Fruit fly (Drosophila melanogaster) whole organism, embryonic: ENCODE measurements around the gene CheB38b.

ENCODE experiments used
- Abd-B ChIP-seq: fragments of 200-800 bp; sonication (Bioruptor generic); optimal IDR thresholded peaks from 2 replicates; lab custom pipeline; 2018; ENCODE audit warnings: missing biosample characterization, mild to moderate bottlenecking, missing genetic modification characterization, moderate library complexity
- Awh ChIP-seq: fragments of 200-800 bp; sonication (Bioruptor generic); IDR thresholded peaks from 2 replicates; pipeline ENCODE4, ENCODE4 v1.3.6; 2022; ENCODE audit warnings: missing biosample characterization, missing genetic modification characterization
- CG10431 ChIP-seq: fragments of 200-800 bp; sonication (Bioruptor generic); optimal IDR thresholded peaks from 3 replicates; lab custom pipeline; 2018; ENCODE audit warnings: missing biosample characterization, mild to moderate bottlenecking, missing genetic modification characterization
- CG10462 ChIP-seq: fragments of 200-800 bp; sonication (Bioruptor generic); optimal IDR thresholded peaks from 2 replicates; lab custom pipeline; 2016; ENCODE audit warnings: missing biosample characterization, missing genetic modification characterization
- CG12659 ChIP-seq: fragments of 200-800 bp; sonication (Bioruptor generic); optimal IDR thresholded peaks from 3 replicates; lab custom pipeline; 2017; ENCODE audit warnings: mild to moderate bottlenecking, missing biosample characterization, missing genetic modification reagents, missing genetic modification characterization
- CG13894 ChIP-seq: fragments of 200-800 bp; sonication (Bioruptor generic); optimal IDR thresholded peaks from 3 replicates; lab custom pipeline; 2018; ENCODE audit warnings: missing biosample characterization, mild to moderate bottlenecking, missing genetic modification characterization, moderate library complexity
- CG14441 ChIP-seq: fragments of 200-800 bp; sonication (Bioruptor generic); IDR thresholded peaks from 2 replicates; pipeline ENCODE4 v1.3.6; 2022; ENCODE audit warnings: missing biosample characterization, missing genetic modification characterization
- CG1647 ChIP-seq: fragments of 200-800 bp; sonication (Bioruptor generic); optimal IDR thresholded peaks from 3 replicates; lab custom pipeline; 2016; ENCODE audit warnings: missing biosample characterization, missing genetic modification characterization
- CG2678 ChIP-seq: fragments of 200-800 bp; sonication (Bioruptor generic); optimal IDR thresholded peaks from 3 replicates; lab custom pipeline; 2019; ENCODE audit warnings: missing biosample characterization, mild to moderate bottlenecking, missing genetic modification characterization, moderate library complexity
- CG3065 ChIP-seq: fragments of 200-800 bp; sonication (Bioruptor generic); optimal IDR thresholded peaks from 2 replicates; lab custom pipeline; 2016; ENCODE audit warnings: missing biosample characterization, missing genetic modification characterization
- CG31365 ChIP-seq: fragments of 200-800 bp; sonication (Bioruptor generic); optimal IDR thresholded peaks from 2 replicates; lab custom pipeline; 2018; ENCODE audit warnings: missing biosample characterization, mild to moderate bottlenecking, missing genetic modification characterization
- CG31388 ChIP-seq: fragments of 200-800 bp; sonication (Bioruptor generic); optimal IDR thresholded peaks from 2 replicates; lab custom pipeline; 2016; ENCODE audit warnings: missing biosample characterization, missing genetic modification characterization
- CG33213 ChIP-seq: fragments of 200-800 bp; sonication (Bioruptor generic); optimal IDR thresholded peaks from 3 replicates; lab custom pipeline; 2016; ENCODE audit warnings: missing biosample characterization, missing genetic modification characterization
- CG34422 ChIP-seq: fragments of 200-800 bp; sonication (Bioruptor generic); IDR thresholded peaks from 3 replicates; pipeline ENCODE4 v1.3.6; 2022; ENCODE audit warnings: missing biosample characterization, missing genetic modification characterization
- CG4360 ChIP-seq: fragments of 200-800 bp; sonication (Bioruptor generic); IDR thresholded peaks from 2 replicates; pipeline ENCODE4 v1.3.6; 2022; ENCODE audit warnings: missing biosample characterization, missing genetic modification characterization
- CG7987 ChIP-seq: fragments of 200-800 bp; sonication (Bioruptor generic); optimal IDR thresholded peaks from 2 replicates; lab custom pipeline; 2018; ENCODE audit warnings: missing biosample characterization, mild to moderate bottlenecking, missing genetic modification characterization, moderate library complexity
- CG9727 ChIP-seq: fragments of 200-800 bp; sonication (Bioruptor generic); optimal IDR thresholded peaks from 3 replicates; lab custom pipeline; 2017; ENCODE audit warnings: missing biosample characterization, mild to moderate bottlenecking, missing genetic modification characterization
- CG9797 ChIP-seq: fragments of 200-800 bp; sonication (Bioruptor generic); optimal IDR thresholded peaks from 3 replicates; lab custom pipeline; 2018; ENCODE audit warnings: missing biosample characterization, mild to moderate bottlenecking, missing genetic modification characterization
- CG9817 ChIP-seq: fragments of 200-800 bp; sonication (Bioruptor generic); optimal IDR thresholded peaks from 2 replicates; lab custom pipeline; 2018; ENCODE audit warnings: missing biosample characterization, mild to moderate bottlenecking, missing genetic modification characterization, moderate library complexity
- CrebB ChIP-seq: fragments of 200-800 bp; sonication (Bioruptor generic); optimal IDR thresholded peaks from 3 replicates; lab custom pipeline; 2018; ENCODE audit warnings: missing biosample characterization, mild to moderate bottlenecking, missing genetic modification characterization
- D19B ChIP-seq: fragments of 200-800 bp; sonication (Bioruptor generic); optimal IDR thresholded peaks from 2 replicates; lab custom pipeline; 2017; ENCODE audit warnings: missing biosample characterization, mild to moderate bottlenecking, missing genetic modification characterization
- Fer2 ChIP-seq: fragments of 200-800 bp; sonication (Bioruptor generic); optimal IDR thresholded peaks from 2 replicates; lab custom pipeline; 2018; ENCODE audit warnings: missing biosample characterization, mild to moderate bottlenecking, missing genetic modification characterization, moderate library complexity
- Fer3 ChIP-seq: fragments of 200-800 bp; sonication (Bioruptor generic); optimal IDR thresholded peaks from 2 replicates; lab custom pipeline; 2018; ENCODE audit warnings: missing biosample characterization, mild to moderate bottlenecking, missing genetic modification characterization, moderate library complexity
- Hand ChIP-seq: fragments of 200-800 bp; sonication (Bioruptor generic); optimal IDR thresholded peaks from 2 replicates; lab custom pipeline; 2017; ENCODE audit warnings: mild to moderate bottlenecking, missing biosample characterization, missing genetic modification reagents, missing genetic modification characterization
- HmgD ChIP-seq: fragments of 200-800 bp; sonication (Bioruptor generic); optimal IDR thresholded peaks from 3 replicates; lab custom pipeline; 2016; ENCODE audit warnings: missing biosample characterization, missing genetic modification characterization
- HmgZ ChIP-seq: fragments of 200-800 bp; sonication (Bioruptor generic); optimal IDR thresholded peaks from 2 replicates; lab custom pipeline; 2018; ENCODE audit warnings: missing biosample characterization, mild to moderate bottlenecking, missing genetic modification characterization
- Lhr ChIP-seq: fragments of 200-800 bp; sonication (Bioruptor generic); optimal IDR thresholded peaks from 3 replicates; lab custom pipeline; 2017; ENCODE audit warnings: mild to moderate bottlenecking, missing biosample characterization, missing genetic modification reagents, missing genetic modification characterization
- Max ChIP-seq: fragments of 200-800 bp; sonication (Bioruptor generic); optimal IDR thresholded peaks from 2 replicates; lab custom pipeline; 2016; ENCODE audit warnings: missing biosample characterization, mild to moderate bottlenecking, missing genetic modification characterization
- Oaz ChIP-seq: fragments of 200-800 bp; sonication (Bioruptor generic); IDR thresholded peaks from 2 replicates; pipeline ENCODE4 v1.3.6; 2022; ENCODE audit warnings: missing biosample characterization, missing genetic modification characterization
- Optix ChIP-seq: fragments of 200-800 bp; sonication (Bioruptor generic); IDR thresholded peaks from 3 replicates; pipeline ENCODE4 v1.3.6; 2022; ENCODE audit warnings: missing biosample characterization, missing genetic modification characterization
- PHDP ChIP-seq: fragments of 200-800 bp; sonication (Bioruptor generic); optimal IDR thresholded peaks from 3 replicates; lab custom pipeline; 2018; ENCODE audit warnings: missing biosample characterization, mild to moderate bottlenecking, missing genetic modification characterization, moderate library complexity
- Ptx1 ChIP-seq: fragments of 200-800 bp; sonication (Bioruptor generic); IDR thresholded peaks from 2 replicates; pipeline ENCODE4 v1.3.6; 2022; ENCODE audit warnings: missing biosample characterization, missing genetic modification characterization
- ac ChIP-seq: fragments of 200-800 bp; sonication (Bioruptor generic); optimal IDR thresholded peaks from 3 replicates; lab custom pipeline; 2017; ENCODE audit warnings: missing biosample characterization, mild to moderate bottlenecking, missing genetic modification characterization
- aop ChIP-seq: fragments of 200-800 bp; sonication (Bioruptor generic); IDR thresholded peaks from 2 replicates; pipeline ENCODE4 v1.3.6; 2022; ENCODE audit warnings: missing biosample characterization, missing genetic modification characterization
- chinmo ChIP-seq: fragments of 200-800 bp; sonication (Bioruptor generic); IDR thresholded peaks from 4 replicates; pipeline ENCODE4 v1.3.6; 2022; ENCODE audit warnings: missing biosample characterization, missing genetic modification characterization; ENCODE audit not compliant: partially characterized antibody
- corto ChIP-seq: fragments of 200-800 bp; sonication (Bioruptor generic); optimal IDR thresholded peaks from 2 replicates; lab custom pipeline; 2016; ENCODE audit warnings: missing biosample characterization, mild to moderate bottlenecking, missing genetic modification characterization, moderate library complexity
- cwo ChIP-seq: fragments of 200-800 bp; sonication (Bioruptor generic); optimal IDR thresholded peaks from 3 replicates; lab custom pipeline; 2017; ENCODE audit warnings: missing biosample characterization, missing genetic modification characterization, mild to moderate bottlenecking, moderate library complexity, missing genetic modification reagents
- dan ChIP-seq: fragments of 200-800 bp; sonication (Bioruptor generic); IDR thresholded peaks from 2 replicates; pipeline ENCODE4 v1.3.6; 2022; ENCODE audit warnings: missing biosample characterization, missing genetic modification characterization
- danr ChIP-seq: fragments of 200-800 bp; sonication (Bioruptor generic); IDR thresholded peaks from 2 replicates; pipeline ENCODE4 v1.3.6; 2022; ENCODE audit warnings: missing biosample characterization, missing genetic modification characterization
- dmrt11E ChIP-seq: fragments of 200-800 bp; sonication (Bioruptor generic); optimal IDR thresholded peaks from 3 replicates; lab custom pipeline; 2018; ENCODE audit warnings: missing biosample characterization, mild to moderate bottlenecking, missing genetic modification characterization, moderate library complexity
- eyg ChIP-seq: fragments of 200-800 bp; sonication (Bioruptor generic); optimal IDR thresholded peaks from 3 replicates; lab custom pipeline; 2016; ENCODE audit warnings: missing biosample characterization, missing genetic modification characterization
- gro ChIP-seq: fragments of 200-800 bp; sonication (Bioruptor generic); optimal IDR thresholded peaks from 2 replicates; lab custom pipeline; 2016; ENCODE audit warnings: missing biosample characterization, missing genetic modification characterization
- ham ChIP-seq: fragments of 200-800 bp; sonication (Bioruptor generic); IDR thresholded peaks from 2 replicates; pipeline ENCODE4 v1.3.6; 2022; ENCODE audit warnings: missing biosample characterization, missing genetic modification characterization
- oc ChIP-seq: fragments of 200-800 bp; sonication (Bioruptor generic); optimal IDR thresholded peaks from 2 replicates; lab custom pipeline; 2018; ENCODE audit warnings: missing biosample characterization, mild to moderate bottlenecking, missing genetic modification characterization, moderate library complexity
- pzg ChIP-seq: fragments of 200-800 bp; sonication (Bioruptor generic); optimal IDR thresholded peaks from 3 replicates; lab custom pipeline; 2018; ENCODE audit warnings: missing biosample characterization, mild to moderate bottlenecking, missing genetic modification characterization, moderate library complexity
- row ChIP-seq: fragments of 200-800 bp; sonication (Bioruptor generic); IDR thresholded peaks from 3 replicates; pipeline ENCODE4 v1.3.6; 2022; ENCODE audit warnings: missing biosample characterization, missing genetic modification characterization
- tup ChIP-seq: fragments of 200-800 bp; sonication (Bioruptor generic); optimal IDR thresholded peaks from 2 replicates; lab custom pipeline; 2016; ENCODE audit warnings: missing biosample characterization, mild to moderate bottlenecking, missing genetic modification characterization, moderate library complexity
- unpg ChIP-seq: fragments of 200-800 bp; sonication (Bioruptor generic); optimal IDR thresholded peaks from 3 replicates; lab custom pipeline; 2018; ENCODE audit warnings: missing biosample characterization, mild to moderate bottlenecking, missing genetic modification characterization, moderate library complexity
- yki ChIP-seq: fragments of >200 bp; optimal IDR thresholded peaks from 3 replicates; lab custom pipeline; 2018

Gene CheB38b

DNA sequence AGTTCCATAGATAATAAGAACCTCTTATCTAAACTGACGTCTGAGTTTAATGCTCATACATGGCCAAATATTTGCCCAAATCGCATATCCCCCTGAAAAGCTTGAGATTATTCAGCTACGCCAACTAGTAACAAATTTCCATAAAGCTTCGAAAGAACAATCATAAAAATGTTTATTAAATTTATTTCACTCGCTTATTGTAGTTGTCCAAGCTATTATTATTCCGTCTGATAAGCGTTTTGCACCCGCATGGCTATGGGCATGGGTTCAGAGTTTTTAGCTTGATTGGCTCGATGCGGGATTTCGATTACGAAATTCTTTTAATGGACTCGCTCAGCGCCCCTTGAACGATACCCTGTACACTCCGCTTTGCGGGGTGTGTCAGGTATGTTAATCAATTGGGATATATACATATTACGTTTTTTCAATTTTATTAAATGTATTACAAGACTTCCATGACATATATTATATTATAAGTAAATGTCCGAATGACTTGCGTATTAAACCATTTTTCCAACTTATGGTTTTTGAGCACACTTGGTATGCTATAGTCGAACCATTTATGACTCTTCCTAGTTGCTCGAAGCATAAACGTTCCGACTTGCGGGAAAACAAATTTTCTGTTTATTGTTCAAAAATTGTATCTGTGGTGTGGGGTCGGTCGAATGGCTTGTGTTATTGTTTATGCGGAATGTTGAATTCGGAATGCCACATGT is 11.3 kb downstream of the CheB38b start (continued):
- TF ChIP-seq Hand (GFP tag; lab: Kevin White, UChicago), result peak; percentile 94
- peak; percentile 99 for TF ChIP-seq row (GFP tag; lab: Robert Waterston, UW)
- TF ChIP-seq Optix (GFP tag; lab: Robert Waterston, UW), result peak; percentile 91
- peak; percentile 98 for TF ChIP-seq Ptx1 (GFP tag; lab: Robert Waterston, UW)
- TF ChIP-seq CG34422 (GFP tag; lab: Robert Waterston, UW), result peak; percentile 95
- peak; percentile 95 for TF ChIP-seq CG14441 (GFP tag; lab: Robert Waterston, UW)
- peak; percentile 73 for TF ChIP-seq aop (GFP tag; lab: Robert Waterston, UW)
- peak; percentile 88 for TF ChIP-seq Max
- TF ChIP-seq ham (GFP tag; lab: Robert Waterston, UW), result peak; percentile 88
- peak; percentile 97 for TF ChIP-seq HmgZ
- peak; percentile 35 for TF ChIP-seq CG9797 (GFP tag; lab: Kevin White, UChicago)
- TF ChIP-seq CG10462 (GFP tag; lab: Kevin White, UChicago), result peak; percentile 87
- no peak for TF ChIP-seq eyg (GFP tag; lab: Kevin White, UChicago)
- TF ChIP-seq CG2678, result peak; percentile 97
- peak; percentile 78 for TF ChIP-seq CG31365
- TF ChIP-seq danr, result peak; percentile 90
- TF ChIP-seq oc (tag; lab: Kevin White, UChicago), result peak; percentile 96
- TF ChIP-seq CG10431 (GFP tag; lab: Kevin White, UChicago), result peak; percentile 77
- peak; percentile 91 for TF ChIP-seq Fer2 (tag; lab: Kevin White, UChicago)
- TF ChIP-seq CG4360 (GFP tag; lab: Robert Waterston, UW), result peak; percentile 69; the same call in 1 of the 2 replicates
- peak; percentile 97 for TF ChIP-seq Fer3 (tag; lab: Kevin White, UChicago)
- peak; percentile 84 for TF ChIP-seq CG3065 (GFP tag; lab: Kevin White, UChicago)
- peak; percentile 22 for TF ChIP-seq pzg (GFP tag; lab: Kevin White, UChicago)
- TF ChIP-seq CG12659 (GFP tag; lab: Kevin White, UChicago), result peak; percentile 97
- TF ChIP-seq chinmo (GFP tag; lab: Robert Waterston, UW), result peak; percentile 80; the same call in 3 of the 4 replicates
- peak; percentile 89 for TF ChIP-seq CG31388 (GFP tag; lab: Kevin White, UChicago)
- TF ChIP-seq gro (GFP tag; lab: Kevin White, UChicago), result peak; percentile 51
- TF ChIP-seq ac (GFP tag; lab: Kevin White, UChicago), result peak; percentile 62
- peak; percentile 93 for TF ChIP-seq CG13894 (tag; lab: Kevin White, UChicago)
- TF ChIP-seq CG33213, result peak; percentile 6
- peak; percentile 97 for TF ChIP-seq PHDP (tag; lab: Kevin White, UChicago)
- TF ChIP-seq HmgD (GFP tag; lab: Kevin White, UChicago), result peak; percentile 12
- no peak for TF ChIP-seq yki
- peak; percentile 94 for TF ChIP-seq tup (GFP tag; lab: Kevin White, UChicago)
- TF ChIP-seq CG7987, result peak; percentile 88
- peak; percentile 90 for TF ChIP-seq Oaz (GFP tag; lab: Robert Waterston, UW)
- peak; percentile 94 for TF ChIP-seq Abd-B (GFP tag; lab: Kevin White, UChicago)
- peak; percentile 11 for TF ChIP-seq corto (GFP tag; lab: Kevin White, UChicago)
- peak; percentile 92 for TF ChIP-seq CrebB
- TF ChIP-seq D19B (GFP tag; lab: Kevin White, UChicago), result peak; percentile 100
- peak; percentile 79 for TF ChIP-seq Lhr
- peak; percentile 96 for TF ChIP-seq CG9727 (GFP tag; lab: Kevin White, UChicago)
- peak; percentile 94 for TF ChIP-seq dmrt11E
- peak; percentile 92 for TF ChIP-seq CG9817 (tag; lab: Kevin White, UChicago)
- peak; percentile 93 for TF ChIP-seq Awh (GFP tag; lab: Robert Waterston, UW)
- peak; percentile 81 for TF ChIP-seq CG1647 (GFP tag; lab: Kevin White, UChicago)
- TF ChIP-seq dan (GFP tag; lab: Robert Waterston, UW), result no peak; the same call in 1 of the 2 replicates
- peak; percentile 97 for TF ChIP-seq unpg (GFP tag; lab: Kevin White, UChicago)
- peak; percentile 95 for TF ChIP-seq cwo
